Worm (Caenorhabditis elegans) whole organism, young adult: Measurements from ENCODE around the gene srsx-16.

Source experiments
- B0035.1 ChIP-seq: sonication (generic microtip); optimal IDR thresholded peaks from 2 replicates; lab custom pipeline; 2016; ENCODE audit warnings: missing genetic modification characterization, mild to moderate bottlenecking, missing compliant biosample characterization, missing genotype, missing genetic modification reagents
- B0261.1 ChIP-seq: sonication (generic microtip); optimal IDR thresholded peaks from 2 replicates; lab custom pipeline; 2016; ENCODE audit warnings: mild to moderate bottlenecking, missing genetic modification characterization, moderate library complexity, missing compliant biosample characterization
- B0336.3 ChIP-seq: fragments of 200-800 bp; sonication (Bioruptor generic); IDR thresholded peaks from 2 replicates; pipeline ENCODE4 v1.3.6; 2022; ENCODE audit warnings: missing genetic modification characterization, missing compliant biosample characterization
- C06A6.2 ChIP-seq: fragments of 200-800 bp; sonication (Bioruptor generic); conservative IDR thresholded peaks from 2 replicates; pipeline ENCODE4 v1.3.6; 2022; ENCODE audit warnings: missing genetic modification characterization, missing compliant biosample characterization
- F39B2.1 ChIP-seq: fragments of 200-800 bp; sonication (Bioruptor generic); IDR thresholded peaks from 2 replicates; pipeline ENCODE4 v1.3.6; 2022; ENCODE audit warnings: missing genetic modification reagents, missing genetic modification characterization, missing compliant biosample characterization
- F57A8.1 ChIP-seq: fragments of 200-800 bp; sonication (Bioruptor generic); optimal IDR thresholded peaks from 2 replicates; lab custom pipeline; 2018; ENCODE audit warnings: mild to moderate bottlenecking, missing genetic modification characterization, moderate library complexity, missing compliant biosample characterization
- K12H6.12 ChIP-seq: fragments of 200-800 bp; sonication (Bioruptor generic); optimal IDR thresholded peaks from 2 replicates; lab custom pipeline; 2018; ENCODE audit warnings: mild to moderate bottlenecking, missing genetic modification characterization, missing compliant biosample characterization
- T26A5.8 ChIP-seq: sonication (generic microtip); optimal IDR thresholded peaks from 2 replicates; lab custom pipeline; 2016; ENCODE audit warnings: missing genetic modification characterization, missing compliant biosample characterization
- akir-1 ChIP-seq: fragments of 200-800 bp; sonication (Bioruptor generic); optimal IDR thresholded peaks from 2 replicates; lab custom pipeline; 2018; ENCODE audit warnings: mild to moderate bottlenecking, missing genetic modification characterization, moderate library complexity, missing compliant biosample characterization
- ama-1 ChIP-seq, 3 experiments: fragments of 150-350 bp in 1 of 3; sonication (generic microtip) in 2 of 3; optimal IDR thresholded peaks; 2 replicates each; lab custom pipeline; 2014 to 2018; ENCODE audit warnings: missing biosample characterization in 2 of 3, missing genetic modification characterization in 2 of 3, missing genetic modification reagents in 2 of 3
- atf-7 ChIP-seq: sonication (generic microtip); optimal IDR thresholded peaks from 2 replicates; lab custom pipeline; 2017; ENCODE audit warnings: mild to moderate bottlenecking, missing genetic modification characterization, missing compliant biosample characterization
- attf-5 ChIP-seq: fragments of 200-800 bp; sonication (Bioruptor generic); optimal IDR thresholded peaks from 2 replicates; lab custom pipeline; 2018; ENCODE audit warnings: mild to moderate bottlenecking, missing genetic modification characterization, missing compliant biosample characterization
- cebp-1 ChIP-seq, 2 experiments: fragments of 200-800 bp in 1 of 2; sonication (Bioruptor generic) in 1 of 2; sonication (generic microtip) in 1 of 2; IDR thresholded peaks in 1 of 2; optimal IDR thresholded peaks in 1 of 2; 2 replicates each; pipeline versions ENCODE4 v1.3.6 to Lab custom; 2017 to 2022; ENCODE audit warnings: missing compliant biosample characterization in 2 of 2, missing genetic modification characterization in 2 of 2, mild to moderate bottlenecking in 1 of 2, missing genetic modification reagents in 1 of 2, moderate library complexity in 1 of 2
- ceh-79 ChIP-seq: sonication (generic microtip); optimal IDR thresholded peaks from 2 replicates; lab custom pipeline; 2017; ENCODE audit warnings: mild to moderate bottlenecking, missing genetic modification characterization, missing compliant biosample characterization
- chd-7 ChIP-seq: sonication (generic microtip); optimal IDR thresholded peaks from 2 replicates; lab custom pipeline; 2016; ENCODE audit warnings: mild to moderate bottlenecking, missing genetic modification characterization, moderate library complexity, missing compliant biosample characterization
- dox-1 ChIP-seq: fragments of 200-800 bp; sonication (Bioruptor generic); IDR thresholded peaks from 2 replicates; pipeline ENCODE4 v1.3.6; 2022; ENCODE audit warnings: missing genetic modification reagents, missing genetic modification characterization, missing compliant biosample characterization
- dpff-1 ChIP-seq: sonication (generic microtip); optimal IDR thresholded peaks from 2 replicates; lab custom pipeline; 2017; ENCODE audit warnings: mild to moderate bottlenecking, missing genetic modification characterization, missing compliant biosample characterization
- egl-18 ChIP-seq: fragments of 200-800 bp; sonication (Bioruptor generic); IDR thresholded peaks from 2 replicates; pipeline ENCODE4 v1.3.6; 2022; ENCODE audit warnings: missing genetic modification reagents, missing genetic modification characterization, missing compliant biosample characterization
- egrh-3 ChIP-seq: fragments of 200-800 bp; sonication (Bioruptor generic); IDR thresholded peaks from 2 replicates; pipeline ENCODE4 v1.3.6; 2022; ENCODE audit warnings: missing genetic modification reagents, missing genetic modification characterization, missing compliant biosample characterization
- ekl-4 ChIP-seq: fragments of 200-800 bp; sonication (Bioruptor generic); IDR thresholded peaks from 2 replicates; pipeline ENCODE4 v1.3.6; 2022; ENCODE audit warnings: missing genetic modification reagents, missing genetic modification characterization, missing compliant biosample characterization
- fkh-3 ChIP-seq: sonication (generic microtip); optimal IDR thresholded peaks from 2 replicates; lab custom pipeline; 2016; ENCODE audit warnings: mild to moderate bottlenecking, missing genetic modification characterization, missing compliant biosample characterization
- hmg-1.2 ChIP-seq: fragments of 200-800 bp; sonication (Bioruptor generic); IDR thresholded peaks from 2 replicates; pipeline ENCODE4 v1.3.6; 2022; ENCODE audit warnings: missing genetic modification reagents, missing genetic modification characterization, missing compliant biosample characterization
- lag-1 ChIP-seq: fragments of 200-800 bp; sonication (Bioruptor generic); IDR thresholded peaks from 2 replicates; pipeline ENCODE4 v1.3.6; 2022; ENCODE audit warnings: missing genetic modification reagents, missing genetic modification characterization, missing compliant biosample characterization
- let-607 ChIP-seq, 2 experiments: fragments of 200-800 bp in 1 of 2; sonication (Bioruptor generic) in 1 of 2; sonication (generic microtip) in 1 of 2; optimal IDR thresholded peaks; 2 replicates each; lab custom pipeline; 2016 to 2018; ENCODE audit warnings: mild to moderate bottlenecking in 2 of 2, missing compliant biosample characterization in 2 of 2, missing genetic modification characterization in 2 of 2, moderate library complexity in 2 of 2, missing genotype in 1 of 2
- lin-26 ChIP-seq: fragments of 200-800 bp; sonication (Bioruptor generic); IDR thresholded peaks from 2 replicates; pipeline ENCODE4 v1.3.6; 2022; ENCODE audit warnings: missing genetic modification reagents, missing genetic modification characterization, missing compliant biosample characterization
- lin-40 ChIP-seq: sonication (generic microtip); optimal IDR thresholded peaks from 2 replicates; lab custom pipeline; 2016; ENCODE audit warnings: missing genetic modification characterization, mild to moderate bottlenecking, missing compliant biosample characterization, missing genotype, missing genetic modification reagents
- lir-1 ChIP-seq: fragments of 200-800 bp; sonication (Bioruptor generic); conservative IDR thresholded peaks from 2 replicates; pipeline ENCODE4 v1.3.6; 2022; ENCODE audit warnings: missing genetic modification reagents, missing genetic modification characterization, missing compliant biosample characterization
- madf-3 ChIP-seq: fragments of 200-800 bp; sonication (Bioruptor generic); IDR thresholded peaks from 2 replicates; pipeline ENCODE4 v1.3.6; 2022; ENCODE audit warnings: missing genetic modification reagents, missing genetic modification characterization, missing compliant biosample characterization
- nfya-2 ChIP-seq: fragments of 200-800 bp; sonication (Bioruptor generic); IDR thresholded peaks from 2 replicates; pipeline ENCODE4 v1.3.6; 2022; ENCODE audit warnings: missing genetic modification reagents, missing genetic modification characterization, missing compliant biosample characterization
- nhr-179 ChIP-seq: sonication (generic microtip); optimal IDR thresholded peaks from 2 replicates; lab custom pipeline; 2016; ENCODE audit warnings: mild to moderate bottlenecking, missing genetic modification characterization, missing compliant biosample characterization
- nhr-80 ChIP-seq: sonication (generic microtip); optimal IDR thresholded peaks from 2 replicates; lab custom pipeline; 2016; ENCODE audit warnings: missing genetic modification characterization, missing compliant biosample characterization
- pbrm-1 ChIP-seq: fragments of 200-800 bp; sonication (Bioruptor generic); IDR thresholded peaks from 2 replicates; pipeline ENCODE4 v1.3.6; 2022; ENCODE audit warnings: missing genetic modification reagents, missing genetic modification characterization, missing compliant biosample characterization
- pha-4 ChIP-seq: fragments of 150-350 bp; sonication (generic microtip); optimal IDR thresholded peaks from 2 replicates; lab custom pipeline; 2014; ENCODE audit warnings: missing biosample characterization, missing genetic modification reagents, missing genetic modification characterization
- repo-1 ChIP-seq: sonication (generic microtip); optimal IDR thresholded peaks from 2 replicates; lab custom pipeline; 2017; ENCODE audit warnings: mild to moderate bottlenecking, missing genetic modification characterization, missing compliant biosample characterization
- sea-2 ChIP-seq: fragments of 200-800 bp; sonication (Bioruptor generic); IDR thresholded peaks from 2 replicates; pipeline ENCODE4 v1.3.6; 2022; ENCODE audit warnings: missing genetic modification characterization, missing compliant biosample characterization
- snpc-4 ChIP-seq, 5 experiments: fragments of 150-350 bp in 1 of 5; sonication (generic microtip) in 4 of 5; optimal IDR thresholded peaks; 2 replicates each; lab custom pipeline; 2014 to 2018; ENCODE audit warnings: missing genetic modification characterization in 5 of 5, missing biosample characterization in 3 of 5, antibody characterized with exemption in 2 of 5, mild to moderate bottlenecking in 2 of 5, missing compliant biosample characterization in 2 of 5, missing genotype in 2 of 5, moderate library complexity in 2 of 5, missing genetic modification reagents in 1 of 5
- somi-1 ChIP-seq: fragments of 200-800 bp; sonication (Bioruptor generic); optimal IDR thresholded peaks from 2 replicates; lab custom pipeline; 2018; ENCODE audit warnings: mild to moderate bottlenecking, missing genetic modification characterization, missing compliant biosample characterization
- tbp1 ChIP-seq: fragments of 200-800 bp; sonication (Bioruptor generic); optimal IDR thresholded peaks from 2 replicates; lab custom pipeline; 2018; ENCODE audit warnings: mild to moderate bottlenecking, missing genetic modification characterization, missing compliant biosample characterization
- tbx-9 ChIP-seq: sonication (generic microtip); optimal IDR thresholded peaks from 2 replicates; lab custom pipeline; 2016; ENCODE audit warnings: borderline replicate concordance, missing genetic modification characterization, inconsistent platforms, missing compliant biosample characterization
- zfh-2 ChIP-seq: fragments of 200-800 bp; sonication (Bioruptor generic); conservative IDR thresholded peaks from 2 replicates; pipeline ENCODE4 v1.3.6; 2022; ENCODE audit warnings: missing genetic modification reagents, missing genetic modification characterization, missing compliant biosample characterization
- ztf-25 ChIP-seq: fragments of 200-800 bp; sonication (Bioruptor generic); IDR thresholded peaks from 2 replicates; pipeline ENCODE4 v1.3.6; 2022; ENCODE audit warnings: missing genetic modification reagents, missing genetic modification characterization, missing compliant biosample characterization
- ztf-26 ChIP-seq: sonication (generic microtip); optimal IDR thresholded peaks from 2 replicates; lab custom pipeline; 2017; ENCODE audit warnings: missing genetic modification characterization, missing compliant biosample characterization

Gene srsx-16

DNA sequence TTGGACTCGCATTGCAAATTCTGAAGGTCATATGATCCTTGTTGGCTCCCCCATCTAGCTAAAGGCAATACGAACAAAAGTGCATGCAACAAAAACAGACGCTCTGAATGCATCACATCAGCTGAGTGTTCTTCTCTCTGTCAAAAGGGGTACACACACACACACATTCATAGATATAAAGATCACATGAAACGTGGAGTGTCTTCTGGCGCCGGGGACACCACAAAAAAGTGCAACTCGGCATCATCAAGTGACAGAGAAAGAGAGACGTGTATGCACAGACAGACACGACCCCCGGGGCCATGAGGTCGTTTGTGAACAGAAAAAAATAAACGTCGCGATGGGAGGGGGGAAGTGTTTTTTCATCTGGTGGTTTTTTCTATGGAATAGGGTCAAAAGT is 12.2 kb downstream of the srsx-16 start (continued):
- TF ChIP-seq F57A8.1 (GFP tag; lab: Kevin White, UChicago): no peak

DNA sequence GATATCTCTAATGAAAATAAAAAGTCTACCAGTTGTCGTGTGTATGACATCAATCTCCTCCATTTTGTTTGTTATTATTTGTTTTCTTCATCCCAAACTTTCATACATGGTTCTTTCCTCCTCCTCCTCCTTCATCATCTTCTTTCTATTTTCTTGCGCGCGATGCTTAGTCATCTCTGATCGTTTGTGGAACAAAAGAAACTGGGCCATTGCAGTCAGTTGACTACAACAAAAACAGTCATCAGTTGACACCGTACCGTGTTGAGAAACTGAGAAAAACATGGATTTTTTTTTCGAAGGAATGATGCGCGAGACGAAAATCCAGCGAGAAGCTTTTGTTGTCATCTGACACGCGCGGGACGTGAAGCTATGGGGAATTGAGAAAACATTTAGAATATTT is 14.3 kb downstream of the srsx-16 start:
- TF ChIP-seq lir-1 (0 out of 2 replicates have a peak, but pooled peaks have one; percentile 33), zfh-2 (GFP tag; lab: Robert Waterston, UW) (no peak), ekl-4 (GFP tag; lab: Robert Waterston, UW) (peak; percentile 43; the same call in 1 of the 2 replicates)

DNA sequence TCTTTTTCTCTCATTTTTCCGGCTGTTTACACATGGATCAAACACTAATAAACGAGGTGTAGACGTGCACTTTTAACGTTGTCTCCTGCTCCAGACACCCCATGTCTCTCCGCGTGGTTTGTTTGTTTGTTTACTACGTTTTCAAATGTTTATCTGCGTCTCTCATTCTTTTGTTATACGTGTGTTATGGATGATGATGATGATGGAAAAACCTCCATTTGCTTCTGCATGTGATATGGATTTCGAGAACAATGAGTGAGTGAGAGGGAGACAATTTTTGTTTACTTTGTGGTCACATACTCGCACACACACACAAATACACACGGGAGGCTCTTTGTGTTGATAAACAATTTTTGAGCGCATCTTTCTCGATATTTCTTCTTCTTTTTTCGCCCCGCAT is 15.1 kb downstream of the srsx-16 start:
- TF ChIP-seq tbp1 (GFP tag; lab: Kevin White, UChicago): peak; percentile 4
- TF ChIP-seq lin-26 (GFP tag; lab: Robert Waterston, UW): 0 out of 2 replicates have a peak, but pooled peaks have one; percentile 23
- no peak for TF ChIP-seq atf-7 (tag; lab: Kevin White, UChicago)
- peak; percentile 46 for TF ChIP-seq pha-4 (tag; lab: Kevin White, UChicago)
- peak; percentile 55 for TF ChIP-seq attf-5 (GFP tag; lab: Kevin White, UChicago)
- no peak for TF ChIP-seq egrh-3 (GFP tag; lab: Robert Waterston, UW)
- no peak for TF ChIP-seq sea-2 (GFP tag; lab: Robert Waterston, UW)
- no peak for TF ChIP-seq nfya-2
- peak; percentile 25; the same call in 1 of the 2 replicates for TF ChIP-seq dox-1 (GFP tag; lab: Robert Waterston, UW)
- no peak for TF ChIP-seq nhr-179 (tag; lab: Kevin White, UChicago)
- no peak for TF ChIP-seq F39B2.1
- TF ChIP-seq cebp-1 (GFP tag; IDR thresholded peaks at IDR 0.05; lab: Robert Waterston, UW): no peak
- peak; percentile 62 for TF ChIP-seq cebp-1 (tag; optimal IDR thresholded peaks at IDR 0.05; lab: Kevin White, UChicago)
- TF ChIP-seq lin-40 (tag; lab: Kevin White, UChicago): peak; percentile 40
- no peak for TF ChIP-seq B0035.1 (tag; lab: Kevin White, UChicago)
- no peak for TF ChIP-seq B0261.1 (tag; lab: Kevin White, UChicago)
- peak; percentile 10; the same call in 1 of the 2 replicates for TF ChIP-seq hmg-1.2 (GFP tag; lab: Robert Waterston, UW)
- TF ChIP-seq madf-3 (GFP tag; lab: Robert Waterston, UW): no peak
- TF ChIP-seq snpc-4 (GFP tag; optimal IDR thresholded peaks at IDR 0.05; lab: Kevin White, UChicago): no peak
- peak in 2 of 4 experiments; percentile 11 to 45 for TF ChIP-seq snpc-4 (tag; optimal IDR thresholded peaks at IDR 0.05; lab: Kevin White, UChicago)
- TF ChIP-seq repo-1 (tag; lab: Kevin White, UChicago): no peak
- TF ChIP-seq akir-1 (GFP tag; lab: Kevin White, UChicago): no peak
- peak; percentile 62 for TF ChIP-seq K12H6.12 (tag; lab: Kevin White, UChicago)
- no peak for TF ChIP-seq ceh-79 (tag; lab: Kevin White, UChicago)
- TF ChIP-seq nhr-80: peak; percentile 15
- TF ChIP-seq ama-1 (optimal IDR thresholded peaks at IDR 0.05; lab: Kevin White, UChicago): peak; percentile 44
- TF ChIP-seq ama-1 (GFP tag; optimal IDR thresholded peaks at IDR 0.05; lab: Kevin White, UChicago): no peak
- TF ChIP-seq egl-18 (GFP tag; lab: Robert Waterston, UW): no peak
- TF ChIP-seq fkh-3 (tag; lab: Kevin White, UChicago): no peak
- peak; percentile 44 for TF ChIP-seq somi-1 (GFP tag; lab: Kevin White, UChicago)
- no peak for TF ChIP-seq dpff-1
- TF ChIP-seq ztf-26: no peak
- peak; percentile 28; the same call in 1 of the 2 replicates for TF ChIP-seq B0336.3 (GFP tag; lab: Robert Waterston, UW)
- no peak for TF ChIP-seq lag-1 (GFP tag; lab: Robert Waterston, UW)
- peak; percentile 30 for TF ChIP-seq chd-7
- no peak for TF ChIP-seq let-607 (tag; optimal IDR thresholded peaks at IDR 0.05; lab: Kevin White, UChicago)
- TF ChIP-seq ztf-25: no peak
- TF ChIP-seq T26A5.8 (tag; lab: Kevin White, UChicago): no peak
- peak; percentile 22; the same call in 1 of the 2 replicates for TF ChIP-seq pbrm-1 (GFP tag; lab: Robert Waterston, UW)
- TF ChIP-seq tbx-9 (tag; lab: Kevin White, UChicago): no peak
- no peak for TF ChIP-seq C06A6.2 (GFP tag; lab: Robert Waterston, UW)
